Fruit fly (Drosophila melanogaster): Measurements from ENCODE around the gene cno.

The cno gene

dm6 chr3R:5212759-5213053, 4.5 kb downstream of the cno start:
- no peak for TF ChIP-seq CG8478 (optimal IDR thresholded peaks at IDR 0.05)
- TF ChIP-seq CTCF (optimal IDR thresholded peaks at IDR 0.05) = no peak

- TF ChIP-seq CTCF (optimal IDR thresholded peaks at IDR 0.05) = no peak
- TF ChIP-seq CG8478 (optimal IDR thresholded peaks at IDR 0.05) = no peak
Measured at dm6 chr3R:5211901-5212758, 5.1 kb downstream of the cno start.

- TF ChIP-seq CTCF (optimal IDR thresholded peaks at IDR 0.05) = no peak
- TF ChIP-seq CG8478 (optimal IDR thresholded peaks at IDR 0.05) = no peak
Measured at dm6 chr3R:5211401-5211800, 5.9 kb downstream of the cno start.

- no peak for TF ChIP-seq CG8478 (optimal IDR thresholded peaks at IDR 0.05)
- TF ChIP-seq CTCF (optimal IDR thresholded peaks at IDR 0.05) = no peak
Measured at dm6 chr3R:5209481-5209880, 7.8 kb downstream of the cno start.

- TF ChIP-seq CTCF (optimal IDR thresholded peaks at IDR 0.05) (no peak), CG8478 (optimal IDR thresholded peaks at IDR 0.05) (no peak)
Measured at dm6 chr3R:5208115-5208365, 9.2 kb downstream of the cno start.

- TF ChIP-seq CTCF (optimal IDR thresholded peaks at IDR 0.05) (no peak), CG8478 (optimal IDR thresholded peaks at IDR 0.05) (no peak)
Measured at dm6 chr3R:5207277-5208114, 9.8 kb downstream of the cno start.

- TF ChIP-seq CTCF (optimal IDR thresholded peaks at IDR 0.05) (no peak), CG8478 (optimal IDR thresholded peaks at IDR 0.05) (no peak)
Measured at dm6 chr3R:5205319-5206033, 11.8 kb downstream of the cno start.

- TF ChIP-seq CTCF (optimal IDR thresholded peaks at IDR 0.05) = no peak
- no peak for TF ChIP-seq CG8478 (optimal IDR thresholded peaks at IDR 0.05)
Measured at dm6 chr3R:5203796-5204195, 13.5 kb downstream of the cno start.

- TF ChIP-seq CTCF (optimal IDR thresholded peaks at IDR 0.05) = no peak
- TF ChIP-seq CG8478 (optimal IDR thresholded peaks at IDR 0.05) = no peak
Measured at dm6 chr3R:5199581-5199980, 17.7 kb downstream of the cno start.

- TF ChIP-seq CTCF (optimal IDR thresholded peaks at IDR 0.05) (no peak), CG8478 (optimal IDR thresholded peaks at IDR 0.05) (no peak)
Measured at dm6 chr3R:5198302-5198701, 19.0 kb downstream of the cno start.

- TF ChIP-seq CG8478 (optimal IDR thresholded peaks at IDR 0.05) (no peak), CTCF (optimal IDR thresholded peaks at IDR 0.05) (no peak)
Measured at dm6 chr3R:5193271-5193670, 24.0 kb downstream of the cno start.

- no peak for TF ChIP-seq CTCF (optimal IDR thresholded peaks at IDR 0.05)
Measured at dm6 chr3R:5187806-5188205, 29.4 kb downstream of the cno start.

- TF ChIP-seq CTCF (optimal IDR thresholded peaks at IDR 0.05) (no peak), CG8478 (optimal IDR thresholded peaks at IDR 0.05) (no peak)
Measured at dm6 chr3R:5175944-5176343, 41.3 kb downstream of the cno start.

- TF ChIP-seq CTCF (optimal IDR thresholded peaks at IDR 0.05) (no peak), CG8478 (optimal IDR thresholded peaks at IDR 0.05) (no peak)
Measured at dm6 chr3R:5171972-5172371, 45.3 kb downstream of the cno start.

- TF ChIP-seq CG8478 (optimal IDR thresholded peaks at IDR 0.05) = no peak
- no peak for TF ChIP-seq CTCF (optimal IDR thresholded peaks at IDR 0.05)
Measured at dm6 chr3R:5162213-5162612, 55.0 kb downstream of the cno start.

- TF ChIP-seq CG8478 (optimal IDR thresholded peaks at IDR 0.05) = no peak
- no peak for TF ChIP-seq CTCF (optimal IDR thresholded peaks at IDR 0.05)
Measured at dm6 chr3R:5159312-5159711, 57.9 kb downstream of the cno start, which contains the start of gene CG12590. CG12590 (plus strand) TSS chr3R:5159612.
